Worm (Caenorhabditis elegans): Measurements from ENCODE around the gene mbk-1.

DNA sequence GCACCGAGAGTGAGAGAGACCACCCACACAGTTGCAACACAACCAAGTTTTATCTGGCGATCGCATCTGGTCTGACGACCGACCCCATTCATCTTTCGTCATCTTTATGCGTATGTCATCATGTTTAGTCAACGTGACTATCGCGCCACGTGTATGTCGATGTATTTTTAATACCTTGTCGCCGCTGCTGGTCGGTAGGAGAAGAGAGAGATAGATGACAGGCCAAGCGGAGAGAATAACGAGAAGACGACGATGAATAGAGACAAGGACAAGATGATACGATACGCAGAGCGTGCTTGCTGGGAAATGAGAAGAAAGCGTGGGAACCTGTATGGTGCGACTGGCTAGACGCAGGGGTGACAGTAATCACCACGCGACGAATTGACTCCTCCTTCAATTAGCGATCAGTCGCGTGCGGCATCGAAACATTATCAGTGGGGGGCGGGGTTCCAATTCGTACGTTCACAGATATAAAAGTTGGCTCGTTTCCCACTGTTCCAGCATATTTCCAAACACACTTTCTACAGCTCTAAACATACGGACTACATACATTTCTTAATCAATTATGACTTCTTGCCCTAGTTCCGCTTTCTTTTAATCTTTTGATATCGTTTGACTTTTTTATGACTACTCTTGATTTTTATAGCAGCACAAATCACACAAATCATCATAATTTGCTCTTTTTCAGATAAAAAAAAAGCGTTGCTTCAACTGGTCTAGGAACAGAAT, 33.9 kb downstream of the mbk-1 start, which contains the start of gene tatn-1:
- TF ChIP-seq F13H6.1 (tag; optimal IDR thresholded peaks at IDR 0.05) = peak; percentile 38
- TF ChIP-seq ceh-22 (tag; optimal IDR thresholded peaks at IDR 0.05) = no peak
- TF ChIP-seq fkh-10 (GFP tag; optimal IDR thresholded peaks at IDR 0.05) = no peak
- TF ChIP-seq ceh-24 (tag; optimal IDR thresholded peaks at IDR 0.05) = no peak
